ENCODE assay signal across 6 fruit fly cellular contexts in the genomic region with DNA sequence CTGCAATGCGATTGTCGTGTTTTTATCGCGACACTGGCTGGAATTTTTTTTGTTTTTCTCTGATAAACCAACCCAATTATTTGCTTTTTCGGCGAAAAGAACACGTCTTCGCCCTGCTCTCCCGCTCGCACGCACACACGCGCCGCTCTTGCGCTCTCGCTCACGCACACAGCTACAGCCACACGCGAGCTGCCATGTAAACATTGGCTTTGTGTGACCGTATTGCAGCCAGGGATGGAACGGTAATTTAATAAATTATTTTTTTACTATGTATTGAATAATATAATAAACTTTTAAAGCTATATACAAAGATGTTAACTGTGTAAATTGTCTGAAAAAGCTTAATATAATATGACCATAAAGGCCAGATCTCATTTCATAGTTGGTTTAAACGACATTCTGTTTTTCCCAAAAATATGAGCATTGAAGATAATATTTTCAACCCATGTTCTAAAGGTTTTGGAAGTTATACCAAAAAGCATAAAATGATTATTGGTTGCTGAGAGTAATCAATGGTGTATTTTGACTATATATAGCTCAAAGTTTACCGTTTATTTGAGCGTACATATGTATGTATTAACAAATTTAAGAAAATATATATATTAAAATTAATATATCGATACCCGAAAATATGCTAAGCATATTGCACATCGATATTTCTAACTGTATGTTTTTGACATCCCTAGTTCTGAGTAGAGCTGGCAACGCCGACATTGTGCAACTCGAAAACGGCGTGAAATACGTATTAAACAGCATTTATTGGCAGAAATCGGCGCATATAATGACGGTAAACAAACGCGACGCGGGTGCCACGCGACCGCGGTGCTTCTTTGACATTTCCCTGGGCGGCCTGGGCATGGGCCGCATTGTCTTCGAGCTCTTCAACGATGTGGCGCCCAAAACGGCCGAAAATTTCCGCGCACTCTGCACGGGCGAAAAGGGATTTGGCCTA.
TF ChIP-seq lines count a peak whose summit lies in the region.

A gene (minus strand): TSS at position 112 of the 952 bp plus-strand sequence.
A gene (plus strand): TSS at position 681 of the 952 bp plus-strand sequence.

- peak; percentile 32 for TF ChIP-seq CTCF in whole organism, embryonic (GFP tag; optimal IDR thresholded peaks at IDR 0.05; lab: Kevin White, UChicago)

TF ChIP-seq in whole organism, 6 proteins besides CTCF, POLR2A, EP300 and RAD21:
- TF ChIP-seq pan (optimal IDR thresholded peaks at IDR 0.05; lab: Kevin White, UChicago): no peak
- peak; percentile 25 for TF ChIP-seq CG8478 (optimal IDR thresholded peaks at IDR 0.05; lab: Kevin White, UChicago)
- TF ChIP-seq Dll (optimal IDR thresholded peaks at IDR 0.05; lab: Kevin White, UChicago): peak; percentile 86
TF ChIP-seq in whole organism: peak in this region for 2.

TF ChIP-seq in whole organism, adult, 20 proteins besides CTCF, POLR2A, EP300 and RAD21 (continues in another document):
- peak; percentile 64 for TF ChIP-seq toe (GFP tag; optimal IDR thresholded peaks at IDR 0.05; lab: Kevin White, UChicago)
- TF ChIP-seq CG33017 (tag; optimal IDR thresholded peaks at IDR 0.05; lab: Kevin White, UChicago): peak; percentile 64
- TF ChIP-seq cnc (optimal IDR thresholded peaks at IDR 0.05; lab: Kevin White, UChicago): no peak
- peak; percentile 61 for TF ChIP-seq CG5204 (GFP tag; optimal IDR thresholded peaks at IDR 0.05; lab: Kevin White, UChicago)
- TF ChIP-seq Crg-1 (GFP tag; optimal IDR thresholded peaks at IDR 0.05; lab: Kevin White, UChicago): peak; percentile 62
- TF ChIP-seq CG1620 (GFP tag; optimal IDR thresholded peaks at IDR 0.05; lab: Kevin White, UChicago): peak; percentile 10
- TF ChIP-seq bab1 (GFP tag; optimal IDR thresholded peaks at IDR 0.05; lab: Kevin White, UChicago): peak; percentile 6
- TF ChIP-seq Mnt (GFP tag; optimal IDR thresholded peaks at IDR 0.05; lab: Kevin White, UChicago): peak; percentile 76
- TF ChIP-seq CG12768 (GFP tag; optimal IDR thresholded peaks at IDR 0.05; lab: Kevin White, UChicago): peak; percentile 61
- TF ChIP-seq CG7101 (tag; optimal IDR thresholded peaks at IDR 0.05; lab: Kevin White, UChicago): peak; percentile 73
- peak; percentile 76 for TF ChIP-seq ovo (GFP tag; optimal IDR thresholded peaks at IDR 0.05; lab: Kevin White, UChicago)
- TF ChIP-seq Clk (GFP tag; optimal IDR thresholded peaks at IDR 0.05; lab: Kevin White, UChicago): peak; percentile 13
- peak; percentile 84 for TF ChIP-seq tj (GFP tag; optimal IDR thresholded peaks at IDR 0.05; lab: Kevin White, UChicago)
- peak; percentile 2 for TF ChIP-seq cic (GFP tag; optimal IDR thresholded peaks at IDR 0.05; lab: Kevin White, UChicago)
- TF ChIP-seq CG14711 (tag; optimal IDR thresholded peaks at IDR 0.05; lab: Kevin White, UChicago): peak; percentile 58

TF ChIP-seq in whole organism, embryonic, 481 proteins besides CTCF, POLR2A, EP300 and RAD21 (continues in another document):
- peak; percentile 65 for TF ChIP-seq vvl (GFP tag; IDR thresholded peaks at IDR 0.05; lab: Robert Waterston, UW)
- peak; percentile 62 for TF ChIP-seq caup (GFP tag; optimal IDR thresholded peaks at IDR 0.05; lab: Kevin White, UChicago; ENCODE audit: severe bottlenecking)
- TF ChIP-seq gem (tag; optimal IDR thresholded peaks at IDR 0.05; lab: Kevin White, UChicago): peak; percentile 78
- peak; percentile 39 for TF ChIP-seq CG2202 (tag; optimal IDR thresholded peaks at IDR 0.05; lab: Kevin White, UChicago)
- TF ChIP-seq tna (GFP tag; IDR thresholded peaks at IDR 0.05; lab: Robert Waterston, UW; ENCODE audit: partially characterized antibody): no peak
- no peak for TF ChIP-seq sens-2 (GFP tag; IDR thresholded peaks at IDR 0.05; lab: Robert Waterston, UW)
- TF ChIP-seq odd (GFP tag; optimal IDR thresholded peaks at IDR 0.05; lab: Kevin White, UChicago): peak; percentile 14
- peak; percentile 44; the same call in 1 of the 2 replicates for TF ChIP-seq Xrp1 (GFP tag; IDR thresholded peaks at IDR 0.05; lab: Robert Waterston, UW)
- peak; percentile 68 for TF ChIP-seq CG15269 (tag; optimal IDR thresholded peaks at IDR 0.05; lab: Kevin White, UChicago)
- peak; percentile 49 for TF ChIP-seq az2 (GFP tag; optimal IDR thresholded peaks at IDR 0.05; lab: Kevin White, UChicago)
- TF ChIP-seq knrl (GFP tag; IDR thresholded peaks at IDR 0.05; lab: Robert Waterston, UW; ENCODE audit: partially characterized antibody): peak; percentile 79
- peak; percentile 73 for TF ChIP-seq CG12391 (tag; optimal IDR thresholded peaks at IDR 0.05; lab: Kevin White, UChicago)
- peak; percentile 27; the same call in 1 of the 3 replicates for TF ChIP-seq CG34224 (GFP tag; IDR thresholded peaks at IDR 0.05; lab: Robert Waterston, UW; ENCODE audit: partially characterized antibody)
- TF ChIP-seq CG8388 (GFP tag; optimal IDR thresholded peaks at IDR 0.05; lab: Kevin White, UChicago): peak; percentile 32

TF ChIP-seq in whole organism, prepupa, 60 proteins besides CTCF, POLR2A, EP300 and RAD21 (continues in another document):
- peak; percentile 85 for TF ChIP-seq Eip78C (GFP tag; lab: Kevin White, UChicago)
- TF ChIP-seq CG1621 (tag; optimal IDR thresholded peaks at IDR 0.05; lab: Kevin White, UChicago): no peak
- peak; percentile 61 for TF ChIP-seq CG3919 (GFP tag; optimal IDR thresholded peaks at IDR 0.05; lab: Kevin White, UChicago)
- TF ChIP-seq CG16779 (tag; optimal IDR thresholded peaks at IDR 0.05; lab: Kevin White, UChicago): peak; percentile 21
- TF ChIP-seq esn (GFP tag; optimal IDR thresholded peaks at IDR 0.05; lab: Kevin White, UChicago): peak; percentile 49
- peak; percentile 42 for TF ChIP-seq Smox (GFP tag; optimal IDR thresholded peaks at IDR 0.05; lab: Kevin White, UChicago)
- peak; percentile 57 for TF ChIP-seq CG10631 (GFP tag; optimal IDR thresholded peaks at IDR 0.05; lab: Kevin White, UChicago)
- peak; percentile 17 to 57 for TF ChIP-seq salr (GFP tag; optimal IDR thresholded peaks at IDR 0.05; lab: Kevin White, UChicago)
- TF ChIP-seq Met (GFP tag; optimal IDR thresholded peaks at IDR 0.05; lab: Kevin White, UChicago): peak; percentile 36
- peak; percentile 33 for TF ChIP-seq Hr39 (GFP tag; optimal IDR thresholded peaks at IDR 0.05; lab: Kevin White, UChicago)
- TF ChIP-seq fd85E (GFP tag; optimal IDR thresholded peaks at IDR 0.05; lab: Kevin White, UChicago): no peak
- peak; percentile 99 for TF ChIP-seq fkh (GFP tag; optimal IDR thresholded peaks at IDR 0.05; lab: Kevin White, UChicago)
- peak; percentile 15 for TF ChIP-seq CG7368 (GFP tag; optimal IDR thresholded peaks at IDR 0.05; lab: Kevin White, UChicago)
- TF ChIP-seq Gug (GFP tag; IDR thresholded peaks at IDR 0.05; lab: Robert Waterston, UW): peak; percentile 36; the same call in 1 of the 2 replicates
- peak; percentile 13 for TF ChIP-seq vri (GFP tag; optimal IDR thresholded peaks at IDR 0.05; lab: Kevin White, UChicago)

TF ChIP-seq in whole organism, pupa, 21 proteins besides CTCF, POLR2A, EP300 and RAD21 (continues in another document):
- TF ChIP-seq CG13204 (GFP tag; optimal IDR thresholded peaks at IDR 0.05; lab: Kevin White, UChicago) (no peak), CG14655 (GFP tag; optimal IDR thresholded peaks at IDR 0.05; lab: Kevin White, UChicago) (peak; percentile 57), CG17806 (tag; optimal IDR thresholded peaks at IDR 0.05; lab: Kevin White, UChicago) (peak; percentile 46), Snoo (tag; optimal IDR thresholded peaks at IDR 0.05; lab: Kevin White, UChicago) (peak; percentile 42), CG9948 (tag; optimal IDR thresholded peaks at IDR 0.05; lab: Kevin White, UChicago) (peak; percentile 49), rn (GFP tag; IDR thresholded peaks at IDR 0.05; lab: Robert Waterston, UW) (0 out of 2 replicates have a peak, but pooled peaks have one; percentile 48), CG10348 (GFP tag; IDR thresholded peaks at IDR 0.05; lab: Robert Waterston, UW) (no peak), Pif1B (GFP tag; optimal IDR thresholded peaks at IDR 0.05; lab: Kevin White, UChicago) (no peak), Ets98B (GFP tag; IDR thresholded peaks at IDR 0.05; lab: Robert Waterston, UW) (peak; percentile 69), CG12605 (GFP tag; IDR thresholded peaks at IDR 0.05; lab: Robert Waterston, UW) (0 out of 2 replicates have a peak, but pooled peaks have one; percentile 18), CG34367 (tag; optimal IDR thresholded peaks at IDR 0.05; lab: Kevin White, UChicago) (peak; percentile 33), CG8301 (tag; optimal IDR thresholded peaks at IDR 0.05; lab: Kevin White, UChicago) (peak; percentile 6), gl (tag; optimal IDR thresholded peaks at IDR 0.05; lab: Kevin White, UChicago) (no peak), CG15710 (tag; optimal IDR thresholded peaks at IDR 0.05; lab: Kevin White, UChicago) (peak; percentile 67), fd96Ca (GFP tag; IDR thresholded peaks at IDR 0.05; lab: Robert Waterston, UW) (peak; percentile 9; the same call in 1 of the 3 replicates), CG8159 (tag; optimal IDR thresholded peaks at IDR 0.05; lab: Kevin White, UChicago) (peak; percentile 62)

TF ChIP-seq in whole organism, wandering third instar larva, 38 proteins besides CTCF, POLR2A, EP300 and RAD21 (continues in another document):
- no peak for TF ChIP-seq N (GFP tag; optimal IDR thresholded peaks at IDR 0.05; lab: Kevin White, UChicago)
- peak; percentile 21 for TF ChIP-seq ey (GFP tag; optimal IDR thresholded peaks at IDR 0.05; lab: Kevin White, UChicago)
- TF ChIP-seq HLH106 (tag; optimal IDR thresholded peaks at IDR 0.05; lab: Kevin White, UChicago): peak; percentile 78
- no peak for TF ChIP-seq sv (GFP tag; optimal IDR thresholded peaks at IDR 0.05; lab: Kevin White, UChicago)
- TF ChIP-seq jim (GFP tag; optimal IDR thresholded peaks at IDR 0.05; lab: Kevin White, UChicago): peak; percentile 12
- no peak for TF ChIP-seq br (GFP tag; optimal IDR thresholded peaks at IDR 0.05; lab: Kevin White, UChicago)
- no peak for TF ChIP-seq Hnf4 (GFP tag; optimal IDR thresholded peaks at IDR 0.05; lab: Kevin White, UChicago)
- TF ChIP-seq Sp1 (GFP tag; optimal IDR thresholded peaks at IDR 0.05; lab: Kevin White, UChicago): peak; percentile 60
- TF ChIP-seq Rel (GFP tag; optimal IDR thresholded peaks at IDR 0.05; lab: Kevin White, UChicago): no peak
- peak; percentile 73 for TF ChIP-seq Rel (tag; optimal IDR thresholded peaks at IDR 0.05; lab: Kevin White, UChicago)
- peak; percentile 56 for TF ChIP-seq Hr83 (GFP tag; optimal IDR thresholded peaks at IDR 0.05; lab: Kevin White, UChicago; ENCODE audit: poor library complexity, severe bottlenecking)
- peak; percentile 70 for TF ChIP-seq rgr (GFP tag; optimal IDR thresholded peaks at IDR 0.05; lab: Kevin White, UChicago)
- peak; percentile 39 for TF ChIP-seq OdsH (GFP tag; optimal IDR thresholded peaks at IDR 0.05; lab: Kevin White, UChicago)
- TF ChIP-seq psq (GFP tag; optimal IDR thresholded peaks at IDR 0.05; lab: Kevin White, UChicago): peak; percentile 50
- TF ChIP-seq dmrt93B (GFP tag; optimal IDR thresholded peaks at IDR 0.05; lab: Kevin White, UChicago): peak; percentile 31
- TF ChIP-seq Dfd (GFP tag; optimal IDR thresholded peaks at IDR 0.05; lab: Kevin White, UChicago): no peak
- peak in 1 of 2 experiments; percentile 65 for TF ChIP-seq dl (GFP tag; optimal IDR thresholded peaks at IDR 0.05; lab: Kevin White, UChicago; ENCODE audit: insufficient read depth in 1 of 2, partially characterized antibody in 2 of 2)
- peak; percentile 44 for TF ChIP-seq woc (GFP tag; optimal IDR thresholded peaks at IDR 0.05; lab: Kevin White, UChicago)
